Worm (Caenorhabditis elegans): ENCODE measurements around the gene W09D6.5.

The W09D6.5 gene

DNA sequence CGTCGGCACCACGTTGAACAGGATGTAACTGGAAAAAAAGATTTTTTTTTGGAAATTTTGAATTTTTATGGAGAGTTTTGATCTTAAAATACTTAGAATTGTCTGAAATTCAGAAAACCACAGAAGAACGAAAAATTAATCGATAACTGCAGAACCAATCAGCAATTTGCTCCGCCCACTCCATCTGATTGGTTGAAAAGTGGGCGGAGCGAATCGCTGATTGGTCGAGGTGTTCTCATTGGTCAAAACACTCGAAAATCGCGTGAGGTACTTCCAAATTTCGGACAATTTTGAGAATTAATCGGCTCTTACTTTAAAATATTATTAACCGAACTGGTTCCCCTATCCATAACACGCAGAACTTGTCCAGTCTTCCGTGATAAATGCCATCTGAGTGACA, 7.4 kb downstream of the W09D6.5 start:
- TF ChIP-seq ceh-30 (tag; optimal IDR thresholded peaks at IDR 0.05) = no peak
- no peak for TF ChIP-seq sox-2 (GFP tag; IDR thresholded peaks at IDR 0.05)
- no peak for TF ChIP-seq C08G9.2 (tag; optimal IDR thresholded peaks at IDR 0.05)
- no peak for TF ChIP-seq dmd-4 (tag; optimal IDR thresholded peaks at IDR 0.05; ENCODE audit: borderline replicate concordance)
- TF ChIP-seq pros-1 (tag; optimal IDR thresholded peaks at IDR 0.05) = no peak
- peak; percentile 74 for TF ChIP-seq nfya-1 (tag; optimal IDR thresholded peaks at IDR 0.05)
- TF ChIP-seq dve-1 (tag; optimal IDR thresholded peaks at IDR 0.05) = no peak
- no peak for TF ChIP-seq hlh-13 (GFP tag; optimal IDR thresholded peaks at IDR 0.05)

DNA sequence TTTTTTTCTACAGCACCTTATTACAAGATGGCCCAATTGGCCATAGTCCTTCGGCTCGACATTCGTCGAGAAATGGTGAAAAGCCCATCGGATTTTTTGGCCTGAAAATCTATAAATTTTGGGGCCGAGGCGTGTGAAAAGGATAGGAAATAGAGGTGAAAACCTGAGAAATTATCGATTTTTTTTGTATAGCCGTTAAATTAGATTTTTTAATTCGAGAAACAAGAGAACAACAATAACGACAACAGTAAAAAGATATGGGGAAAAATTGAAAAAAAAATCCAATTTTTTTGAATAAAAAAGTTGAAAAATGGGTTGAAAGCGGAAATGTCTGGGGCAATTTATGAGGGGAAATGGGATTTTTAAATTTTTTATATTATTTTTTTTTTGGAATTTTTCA, 11.6 kb downstream of the W09D6.5 start, which contains the start of gene hmt-1:
hmt-1 (minus strand) TSS at position 101 of the 400 bp plus-strand sequence.
- TF ChIP-seq rnt-1 (tag; optimal IDR thresholded peaks at IDR 0.05) (no peak), ceh-30 (tag; optimal IDR thresholded peaks at IDR 0.05) (no peak), ets-4 (tag; optimal IDR thresholded peaks at IDR 0.05) (no peak), pros-1 (tag; optimal IDR thresholded peaks at IDR 0.05) (no peak), lin-11 (tag; optimal IDR thresholded peaks at IDR 0.05) (no peak), pqm-1 (tag; optimal IDR thresholded peaks at IDR 0.05) (no peak), unc-3 (GFP tag; conservative IDR thresholded peaks at IDR 0.05) (no peak), unc-3 (tag; optimal IDR thresholded peaks at IDR 0.05) (no peak), pat-9 (tag; optimal IDR thresholded peaks at IDR 0.05) (no peak), T23F11.4 (GFP tag; optimal IDR thresholded peaks at IDR 0.05) (no peak), pax-1 (tag; optimal IDR thresholded peaks at IDR 0.05) (no peak), mec-3 (tag; optimal IDR thresholded peaks at IDR 0.05; ENCODE audit: borderline replicate concordance) (no peak), nfya-1 (tag; optimal IDR thresholded peaks at IDR 0.05) (no peak), dmd-4 (tag; optimal IDR thresholded peaks at IDR 0.05; ENCODE audit: borderline replicate concordance) (no peak), unc-55 (GFP tag; optimal IDR thresholded peaks at IDR 0.05) (no peak), ceh-31 (tag; optimal IDR thresholded peaks at IDR 0.05) (no peak)

DNA sequence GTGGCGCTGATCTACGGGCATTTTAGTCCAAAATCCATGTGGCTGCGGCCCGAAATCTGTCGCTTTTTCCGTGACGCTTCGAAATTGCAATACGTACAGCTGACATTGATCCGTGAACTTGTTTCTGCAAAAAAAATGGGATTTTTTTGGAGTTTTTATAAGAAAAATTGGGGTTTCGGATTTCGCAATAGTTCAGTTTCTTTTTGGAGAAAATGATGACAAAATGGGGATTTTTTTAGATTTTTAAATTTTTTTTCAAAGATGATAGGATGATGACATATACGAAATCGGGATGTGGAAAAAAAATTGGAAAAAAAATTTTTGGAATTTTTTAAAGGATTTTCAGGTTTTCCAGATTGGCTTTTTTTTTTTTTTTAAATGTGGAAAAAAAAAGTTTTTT, 13.0 kb downstream of the W09D6.5 start:
- no peak for TF ChIP-seq ceh-9 (tag; optimal IDR thresholded peaks at IDR 0.05)
- TF ChIP-seq unc-55 (GFP tag; optimal IDR thresholded peaks at IDR 0.05) = no peak
- no peak for TF ChIP-seq tbx-7 (tag; optimal IDR thresholded peaks at IDR 0.05)
- no peak for TF ChIP-seq elt-2 (tag; optimal IDR thresholded peaks at IDR 0.05)
- no peak for TF ChIP-seq nhr-11 (tag; optimal IDR thresholded peaks at IDR 0.05)
- no peak for TF ChIP-seq ama-1 (optimal IDR thresholded peaks at IDR 0.05)
- TF ChIP-seq ceh-2 (tag; optimal IDR thresholded peaks at IDR 0.05) = no peak

DNA sequence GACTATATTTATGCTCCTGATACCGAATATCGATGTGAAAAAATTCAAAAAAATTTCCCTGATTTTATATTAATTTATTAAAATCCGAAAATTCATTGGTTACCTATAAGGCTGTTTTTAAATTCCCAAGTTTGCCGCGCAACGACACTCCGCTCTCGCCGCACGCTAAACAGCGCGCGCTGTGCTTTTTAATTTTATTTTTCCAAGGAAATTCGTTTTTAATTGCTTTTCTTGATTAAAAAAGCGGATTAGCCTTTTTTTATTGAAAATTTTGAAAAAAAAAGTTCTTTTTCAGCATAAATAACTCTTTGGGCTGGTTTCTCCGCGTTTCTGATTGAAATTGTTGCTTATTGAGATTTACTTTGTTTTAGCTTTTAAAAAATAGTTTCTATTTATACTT, 19.0 kb downstream of the W09D6.5 start:
- TF ChIP-seq ceh-2 (tag; optimal IDR thresholded peaks at IDR 0.05) (no peak), ets-4 (tag; optimal IDR thresholded peaks at IDR 0.05) (no peak), sox-4 (tag; optimal IDR thresholded peaks at IDR 0.05) (no peak), pax-1 (tag; optimal IDR thresholded peaks at IDR 0.05) (no peak), odd-2 (tag; optimal IDR thresholded peaks at IDR 0.05) (no peak), elt-2 (tag; optimal IDR thresholded peaks at IDR 0.05) (no peak), hlh-13 (GFP tag; optimal IDR thresholded peaks at IDR 0.05) (no peak), dve-1 (tag; optimal IDR thresholded peaks at IDR 0.05) (no peak), hlh-8 (tag; optimal IDR thresholded peaks at IDR 0.05) (no peak)

DNA sequence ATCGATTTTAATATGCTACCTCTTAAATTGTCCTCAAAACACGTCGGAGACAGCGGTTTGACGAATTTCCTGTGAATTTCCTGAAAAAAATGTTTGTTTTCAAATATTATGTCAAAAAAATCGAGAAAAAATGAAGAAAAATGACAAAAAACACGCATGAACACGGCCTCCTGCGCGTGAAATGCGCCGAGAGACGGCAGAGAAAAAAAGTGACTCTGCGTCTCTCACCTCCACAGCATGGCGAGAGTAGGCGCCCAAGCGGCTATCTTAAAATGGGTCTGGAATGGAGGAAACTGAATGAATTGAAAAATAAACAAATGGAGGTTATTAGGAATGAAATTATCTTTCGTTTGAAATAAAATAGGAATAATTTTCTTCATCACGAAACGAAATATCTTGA, 22.5 kb downstream of the W09D6.5 start:
- no peak for TF ChIP-seq K02D7.2 (tag; optimal IDR thresholded peaks at IDR 0.05)
- no peak for TF ChIP-seq eyg-1 (tag; optimal IDR thresholded peaks at IDR 0.05)
- TF ChIP-seq tbx-2 (tag; optimal IDR thresholded peaks at IDR 0.05) = peak; percentile 5
- peak; percentile 6 for TF ChIP-seq C08G9.2 (tag; optimal IDR thresholded peaks at IDR 0.05)
- TF ChIP-seq nfya-1 (tag; optimal IDR thresholded peaks at IDR 0.05) = peak; percentile 17
- no peak for TF ChIP-seq ets-4 (tag; optimal IDR thresholded peaks at IDR 0.05)
- TF ChIP-seq pax-1 (tag; optimal IDR thresholded peaks at IDR 0.05) = no peak
- TF ChIP-seq rnt-1 (tag; optimal IDR thresholded peaks at IDR 0.05) = no peak
- no peak for TF ChIP-seq T23F11.4 (GFP tag; optimal IDR thresholded peaks at IDR 0.05)
- TF ChIP-seq ref-2 (tag; optimal IDR thresholded peaks at IDR 0.05) = peak; percentile 21
- TF ChIP-seq hlh-6 (tag; optimal IDR thresholded peaks at IDR 0.05) = no peak
- TF ChIP-seq pha-2 (tag; optimal IDR thresholded peaks at IDR 0.05) = peak; percentile 15
- no peak for TF ChIP-seq unc-55 (GFP tag; optimal IDR thresholded peaks at IDR 0.05)
- no peak for TF ChIP-seq ttx-3 (tag; optimal IDR thresholded peaks at IDR 0.05)
- no peak for TF ChIP-seq hlh-30 (tag; optimal IDR thresholded peaks at IDR 0.05; ENCODE audit: insufficient read depth)
- no peak for TF ChIP-seq ceh-9 (tag; optimal IDR thresholded peaks at IDR 0.05)
- TF ChIP-seq zip-5 (tag; optimal IDR thresholded peaks at IDR 0.05) = no peak
- peak; percentile 10 for TF ChIP-seq ztf-16 (tag; optimal IDR thresholded peaks at IDR 0.05)
- TF ChIP-seq pros-1 (tag; optimal IDR thresholded peaks at IDR 0.05) = no peak
- TF ChIP-seq unc-86 (tag; optimal IDR thresholded peaks at IDR 0.05) = peak; percentile 13
- no peak for TF ChIP-seq Y22D7AL.16 (tag; optimal IDR thresholded peaks at IDR 0.05)
- no peak for TF ChIP-seq hlh-8 (tag; optimal IDR thresholded peaks at IDR 0.05)
- TF ChIP-seq pqm-1 (tag; optimal IDR thresholded peaks at IDR 0.05) = no peak
- TF ChIP-seq ceh-48 (tag; optimal IDR thresholded peaks at IDR 0.05) = peak; percentile 21
- no peak for TF ChIP-seq ceh-45 (GFP tag; IDR thresholded peaks at IDR 0.05)
- no peak for TF ChIP-seq madf-2 (tag; optimal IDR thresholded peaks at IDR 0.05)
